Worm (Caenorhabditis elegans) whole organism, L3 larva: Measurements from ENCODE around the gene ZK185.5.

Experiments
- R02D3.7 ChIP-seq: fragments of 150-350 bp; optimal IDR thresholded peaks from 2 replicates; lab custom pipeline; 2014; ENCODE audit warnings: missing biosample characterization, missing genetic modification characterization
- ama-1 ChIP-seq: fragments of 150-350 bp; optimal IDR thresholded peaks from 2 replicates; lab custom pipeline; 2018
- ceh-16 ChIP-seq: sonication (generic microtip); optimal IDR thresholded peaks from 2 replicates; lab custom pipeline; 2017; ENCODE audit warnings: missing biosample characterization, missing genetic modification characterization
- ceh-28 ChIP-seq: fragments of 150-350 bp; optimal IDR thresholded peaks from 2 replicates; lab custom pipeline; 2014; ENCODE audit warnings: missing biosample characterization, missing genetic modification reagents, missing genetic modification characterization
- ceh-82 ChIP-seq: fragments of 150-350 bp; optimal IDR thresholded peaks from 2 replicates; lab custom pipeline; 2014; ENCODE audit warnings: missing biosample characterization, missing genetic modification characterization
- ceh-9 ChIP-seq: sonication (generic microtip); optimal IDR thresholded peaks from 2 replicates; lab custom pipeline; 2018; ENCODE audit warnings: missing biosample characterization, missing genetic modification characterization
- daf-12 ChIP-seq: fragments of 150-350 bp; optimal IDR thresholded peaks from 2 replicates; lab custom pipeline; 2014; ENCODE audit warnings: missing biosample characterization, missing genetic modification reagents, missing genetic modification characterization
- egl-27 ChIP-seq: sonication (generic microtip); optimal IDR thresholded peaks from 4 replicates; lab custom pipeline; 2017; ENCODE audit warnings: missing biosample characterization, missing genetic modification reagents, missing genetic modification characterization
- elt-2 ChIP-seq: sonication (generic microtip); optimal IDR thresholded peaks from 2 replicates; lab custom pipeline; 2016; ENCODE audit warnings: missing genetic modification reagents, mild to moderate bottlenecking, missing genetic modification characterization, missing compliant biosample characterization
- elt-3 ChIP-seq, 3 experiments: fragments of 150-350 bp in 1 of 3; sonication (generic microtip) in 2 of 3; optimal IDR thresholded peaks; 2 replicates in 2 of 3; 4 replicates in 1 of 3; lab custom pipeline; 2014 to 2017; ENCODE audit warnings: missing biosample characterization in 3 of 3, missing genetic modification characterization in 3 of 3
- eor-1 ChIP-seq, 2 experiments: fragments of 150-350 bp; optimal IDR thresholded peaks; 2 replicates each; lab custom pipeline; 2014 to 2018; ENCODE audit warnings: missing biosample characterization in 2 of 2, missing genetic modification characterization in 2 of 2
- fkh-2 ChIP-seq: fragments of 150-350 bp; optimal IDR thresholded peaks from 2 replicates; lab custom pipeline; 2014; ENCODE audit warnings: missing biosample characterization, missing genetic modification reagents, missing genetic modification characterization
- fos-1 ChIP-seq: fragments of 150-350 bp; optimal IDR thresholded peaks from 2 replicates; lab custom pipeline; 2014; ENCODE audit warnings: missing biosample characterization, missing genetic modification characterization
- hmg-11 ChIP-seq: sonication (generic microtip); optimal IDR thresholded peaks from 2 replicates; lab custom pipeline; 2016; ENCODE audit warnings: missing genetic modification characterization, missing compliant biosample characterization
- jun-1 ChIP-seq: fragments of 150-350 bp; optimal IDR thresholded peaks from 2 replicates; lab custom pipeline; 2014; ENCODE audit warnings: missing biosample characterization, missing genetic modification reagents, missing genetic modification characterization
- lin-15B ChIP-seq: fragments of 150-350 bp; optimal IDR thresholded peaks from 2 replicates; lab custom pipeline; 2014; ENCODE audit warnings: missing biosample characterization, missing genetic modification characterization
- lin-39 ChIP-seq: fragments of 150-350 bp; optimal IDR thresholded peaks from 2 replicates; lab custom pipeline; 2018; ENCODE audit warnings: missing biosample characterization, missing genetic modification reagents, missing genetic modification characterization
- lsy-12 ChIP-seq: sonication (generic microtip); optimal IDR thresholded peaks from 2 replicates; lab custom pipeline; 2016; ENCODE audit warnings: mild to moderate bottlenecking, missing genetic modification characterization, missing compliant biosample characterization
- mdl-1 ChIP-seq: fragments of 150-350 bp; optimal IDR thresholded peaks from 2 replicates; lab custom pipeline; 2014; ENCODE audit warnings: missing biosample characterization, missing genetic modification characterization
- nhr-237 ChIP-seq: fragments of 150-350 bp; optimal IDR thresholded peaks from 2 replicates; lab custom pipeline; 2014; ENCODE audit warnings: missing biosample characterization, missing genetic modification characterization
- nhr-25 ChIP-seq: sonication (generic microtip); optimal IDR thresholded peaks from 2 replicates; lab custom pipeline; 2017; ENCODE audit warnings: missing biosample characterization, missing genetic modification characterization
- nhr-28 ChIP-seq: fragments of 150-350 bp; optimal IDR thresholded peaks from 2 replicates; lab custom pipeline; 2014; ENCODE audit warnings: missing biosample characterization, missing genetic modification characterization
- nhr-43 ChIP-seq: sonication (generic microtip); optimal IDR thresholded peaks from 2 replicates; lab custom pipeline; 2016; ENCODE audit warnings: mild to moderate bottlenecking, missing genetic modification characterization, missing compliant biosample characterization; ENCODE audit not compliant: poor library complexity, severe bottlenecking
- nhr-67 ChIP-seq: fragments of 150-350 bp; optimal IDR thresholded peaks from 2 replicates; lab custom pipeline; 2014; ENCODE audit warnings: missing biosample characterization, missing genetic modification characterization
- nhr-76 ChIP-seq: fragments of 150-350 bp; sonication (generic microtip); optimal IDR thresholded peaks from 5 replicates; lab custom pipeline; 2014; ENCODE audit warnings: missing biosample characterization, missing genetic modification characterization
- nhr-77 ChIP-seq: fragments of 150-350 bp; optimal IDR thresholded peaks from 2 replicates; lab custom pipeline; 2014; ENCODE audit warnings: missing biosample characterization, missing genetic modification characterization
- pqm-1 ChIP-seq: fragments of 150-350 bp; optimal IDR thresholded peaks from 2 replicates; lab custom pipeline; 2017; ENCODE audit warnings: missing biosample characterization, missing genetic modification characterization, inconsistent platforms
- skn-1 ChIP-seq: fragments of 150-350 bp; optimal IDR thresholded peaks from 2 replicates; lab custom pipeline; 2014; ENCODE audit warnings: missing biosample characterization, missing genetic modification characterization
- snpc-4 ChIP-seq: fragments of 150-350 bp; optimal IDR thresholded peaks from 2 replicates; lab custom pipeline; 2014; ENCODE audit warnings: missing biosample characterization, missing genetic modification characterization
- tbx-2 ChIP-seq: sonication (generic microtip); optimal IDR thresholded peaks from 2 replicates; lab custom pipeline; 2016; ENCODE audit warnings: mild to moderate bottlenecking, missing genetic modification characterization, missing compliant biosample characterization
- unc-39 ChIP-seq: sonication (generic microtip); optimal IDR thresholded peaks from 4 replicates; lab custom pipeline; 2017; ENCODE audit warnings: missing biosample characterization, missing genetic modification characterization
- ztf-4 ChIP-seq: fragments of 150-350 bp; optimal IDR thresholded peaks from 2 replicates; lab custom pipeline; 2014; ENCODE audit warnings: missing biosample characterization, missing genetic modification characterization

Gene ZK185.5

DNA sequence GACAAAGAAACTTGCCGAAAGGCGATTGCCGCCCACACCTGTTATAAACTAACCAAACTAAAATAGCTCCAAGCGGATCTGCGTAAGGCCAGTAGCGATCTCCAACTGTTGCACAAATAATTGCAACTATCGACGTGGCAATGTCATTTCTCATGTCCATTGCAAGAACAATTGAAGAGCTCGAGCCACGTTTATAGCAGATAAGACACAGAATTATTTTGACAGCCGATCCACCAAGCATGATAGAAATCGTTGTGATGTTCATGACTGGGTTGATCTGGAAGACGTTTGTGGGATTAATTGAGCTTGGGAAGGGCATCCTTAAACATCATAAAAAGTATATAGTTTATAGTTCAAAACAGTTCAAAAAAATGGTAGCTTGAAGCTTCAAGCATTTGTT is 2.7 kb downstream of the ZK185.5 start:
- TF ChIP-seq nhr-76 (tag; lab: Kevin White, UChicago) (no peak), fkh-2 (tag; lab: Kevin White, UChicago) (no peak), fos-1 (tag; lab: Kevin White, UChicago) (no peak), lsy-12 (tag; lab: Kevin White, UChicago) (no peak), snpc-4 (no peak), eor-1 (tag; optimal IDR thresholded peaks at IDR 0.05; lab: Kevin White, UChicago) (no peak), unc-39 (no peak), R02D3.7 (no peak), lin-15B (tag; lab: Kevin White, UChicago) (no peak), nhr-67 (no peak), nhr-237 (tag; lab: Kevin White, UChicago) (no peak), nhr-43 (tag; lab: Kevin White, UChicago) (no peak), nhr-28 (tag; lab: Kevin White, UChicago) (no peak), ztf-4 (no peak), ceh-9 (tag; lab: Kevin White, UChicago) (no peak), ceh-16 (tag; lab: Kevin White, UChicago) (no peak), nhr-77 (tag; lab: Kevin White, UChicago) (no peak), egl-27 (tag; lab: Kevin White, UChicago) (no peak)

DNA sequence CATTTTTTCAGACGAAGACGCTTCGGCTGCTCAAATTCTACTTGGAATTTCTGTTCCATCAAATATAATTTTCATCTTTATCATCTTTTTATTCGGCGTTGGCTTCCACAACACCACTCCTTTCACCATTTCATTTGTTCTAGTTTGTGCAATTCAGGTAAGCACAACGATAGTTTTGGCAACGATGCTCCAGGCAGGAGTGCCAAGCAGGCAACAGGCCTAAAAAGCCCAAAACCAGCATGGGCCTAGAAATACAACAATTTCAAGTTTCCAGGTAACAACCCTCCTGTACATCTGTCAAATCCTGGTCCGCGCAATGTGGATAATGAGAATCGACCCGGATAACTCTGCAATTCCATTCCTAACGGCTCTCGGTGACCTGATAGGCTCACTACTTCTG is 4.5 kb downstream of the ZK185.5 start:
- no peak for TF ChIP-seq nhr-28 (tag; lab: Kevin White, UChicago)
- TF ChIP-seq skn-1 (tag; lab: Kevin White, UChicago): no peak
- no peak for TF ChIP-seq mdl-1 (tag; lab: Kevin White, UChicago)
- no peak for TF ChIP-seq hmg-11 (tag; lab: Kevin White, UChicago)
- TF ChIP-seq elt-3 (tag; optimal IDR thresholded peaks at IDR 0.05; lab: Kevin White, UChicago): no peak
- TF ChIP-seq, all 47 proteins: peak for 0

DNA sequence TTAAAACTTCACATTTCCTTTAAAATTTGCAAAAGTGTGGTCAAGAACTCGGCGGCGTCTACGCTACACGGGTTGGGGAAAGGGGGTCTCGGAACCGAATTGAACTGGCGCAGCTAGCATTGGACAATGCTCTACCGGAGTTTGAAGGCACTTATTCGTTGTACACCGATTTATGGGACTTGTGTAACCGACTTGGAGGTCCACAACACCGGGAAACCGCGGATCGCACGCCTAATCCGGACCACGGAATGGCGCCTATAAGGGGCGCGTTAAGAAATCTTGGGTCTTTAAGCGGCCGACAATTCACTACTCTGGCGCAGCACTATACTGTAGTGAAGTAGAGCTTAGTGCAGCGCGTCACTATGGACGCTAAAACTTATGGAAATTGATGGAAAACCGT is 7.0 kb downstream of the ZK185.5 start:
- peak; percentile 77 for TF ChIP-seq snpc-4
- no peak for TF ChIP-seq nhr-237 (tag; lab: Kevin White, UChicago)

DNA sequence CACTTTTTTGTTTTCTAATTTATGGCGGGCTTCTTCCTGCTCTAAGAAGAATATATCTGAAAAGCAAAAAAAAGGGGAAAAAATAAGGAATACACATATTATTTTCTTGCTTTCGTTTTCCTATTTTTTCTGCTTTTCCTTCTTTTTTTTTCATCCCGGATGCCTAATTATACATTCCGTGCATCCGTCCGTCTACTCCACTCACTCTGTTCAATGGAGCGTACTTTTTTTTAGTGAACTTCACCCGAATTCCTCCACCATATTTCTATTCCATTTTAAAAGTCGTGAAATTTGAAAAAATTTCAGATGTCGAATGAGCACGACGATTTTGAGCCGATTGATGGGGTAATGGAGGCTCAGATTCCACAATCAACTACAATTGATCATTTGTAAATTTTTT is 9.5 kb downstream of the ZK185.5 start, which contains the start of gene ZK185.2:
ZK185.2 (plus strand) TSS at position 301 of the 400 bp plus-strand sequence.
- TF ChIP-seq jun-1 (tag; lab: Kevin White, UChicago) (no peak), ama-1 (lab: Kevin White, UChicago) (no peak), ceh-82 (no peak), R02D3.7 (no peak), ceh-28 (tag; lab: Kevin White, UChicago) (no peak), egl-27 (tag; lab: Kevin White, UChicago) (no peak), eor-1 (tag; optimal IDR thresholded peaks at IDR 0.05; lab: Kevin White, UChicago) (no peak), nhr-28 (tag; lab: Kevin White, UChicago) (no peak), ztf-4 (no peak), ceh-9 (tag; lab: Kevin White, UChicago) (no peak), daf-12 (tag; lab: Kevin White, UChicago) (no peak), lsy-12 (tag; lab: Kevin White, UChicago) (no peak), elt-2 (tag; lab: Kevin White, UChicago) (no peak)

DNA sequence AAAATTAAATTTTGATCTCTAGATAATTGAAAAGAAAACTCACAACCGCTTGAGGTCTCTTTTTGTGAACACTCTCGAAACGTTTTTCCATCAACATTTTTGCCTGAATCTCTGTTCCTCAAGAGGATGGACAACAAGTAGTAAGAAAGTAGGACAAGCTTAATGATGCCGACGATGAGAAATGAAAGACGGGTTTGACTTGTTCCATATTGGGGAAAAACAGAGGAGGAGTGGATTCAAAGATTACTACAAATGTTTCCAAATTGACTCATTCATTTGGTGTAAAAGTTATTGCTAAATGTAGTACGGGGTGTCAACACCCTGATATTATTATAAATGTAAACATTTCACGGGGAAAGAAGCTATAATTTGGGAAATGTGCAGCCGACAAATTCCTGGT is 12.7 kb downstream of the ZK185.5 start, which contains the start of gene ZK185.4:
ZK185.4 (minus strand) TSS at position 101 of the 400 bp plus-strand sequence.
- TF ChIP-seq jun-1 (tag; lab: Kevin White, UChicago) (no peak), nhr-76 (tag; lab: Kevin White, UChicago) (no peak), elt-2 (tag; lab: Kevin White, UChicago) (no peak), egl-27 (tag; lab: Kevin White, UChicago) (no peak), elt-3 (tag; optimal IDR thresholded peaks at IDR 0.05; lab: Kevin White, UChicago) (no peak), eor-1 (tag; optimal IDR thresholded peaks at IDR 0.05; lab: Kevin White, UChicago) (no peak), nhr-25 (tag; lab: Kevin White, UChicago) (no peak), lin-15B (tag; lab: Kevin White, UChicago) (no peak), tbx-2 (tag; lab: Kevin White, UChicago) (no peak), nhr-67 (no peak), lin-39 (tag; lab: Kevin White, UChicago) (no peak), pqm-1 (tag; lab: Kevin White, UChicago) (no peak), snpc-4 (no peak)

DNA sequence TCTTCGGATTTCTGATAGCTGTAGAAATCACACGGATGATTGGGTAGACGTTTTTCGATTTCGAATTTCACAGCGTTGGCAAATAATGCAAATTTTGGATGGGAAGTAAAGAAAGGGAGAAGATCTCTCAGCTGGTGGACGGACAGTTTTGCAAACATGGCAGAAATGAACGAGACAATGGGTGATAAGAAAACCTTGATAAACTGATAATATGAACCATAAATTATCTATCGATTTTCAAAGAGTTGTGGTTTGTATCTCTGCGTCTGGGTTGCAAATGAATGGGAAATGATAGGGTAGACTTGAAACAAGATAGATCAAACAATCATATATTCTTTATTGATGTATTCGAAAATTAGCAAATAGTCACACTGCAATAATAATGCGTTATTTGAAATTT is 15.5 kb downstream of the ZK185.5 start, which contains the start of gene ZK185.3:
ZK185.3 (minus strand) TSS at position 263 of the 400 bp plus-strand sequence.
- TF ChIP-seq elt-2 (tag; lab: Kevin White, UChicago): peak; percentile 85
- TF ChIP-seq nhr-76 (tag; lab: Kevin White, UChicago): no peak
- TF ChIP-seq nhr-237 (tag; lab: Kevin White, UChicago): no peak
- no peak for TF ChIP-seq ztf-4
- TF ChIP-seq mdl-1 (tag; lab: Kevin White, UChicago): no peak
- TF ChIP-seq pqm-1 (tag; lab: Kevin White, UChicago): peak; percentile 98
- no peak for TF ChIP-seq nhr-67
- peak; percentile 38 for TF ChIP-seq ceh-28 (tag; lab: Kevin White, UChicago)
- no peak for TF ChIP-seq lin-39 (tag; lab: Kevin White, UChicago)
- TF ChIP-seq elt-3 (tag; optimal IDR thresholded peaks at IDR 0.05; lab: Kevin White, UChicago): peak in 1 of 3 experiments; percentile 11
